Fruit fly (Drosophila melanogaster) whole organism: Measurements from ENCODE around the gene CG31948.

ENCODE experiments used
- CG8478 ChIP-seq: fragments of >200 bp; optimal IDR thresholded peaks from 2 replicates; lab custom pipeline; 2018; ENCODE audit warnings: inconsistent platforms
- Dll ChIP-seq: fragments of >200 bp; optimal IDR thresholded peaks from 2 replicates; lab custom pipeline; 2017
- EcR ChIP-seq, 2 experiments: fragments of >200 bp; optimal IDR thresholded peaks; 2 replicates each; lab custom pipeline; 2017; ENCODE audit warnings: missing biosample characterization in 2 of 2, missing genetic modification characterization in 2 of 2, missing genetic modification reagents in 2 of 2
- pan ChIP-seq: fragments of >200 bp; optimal IDR thresholded peaks from 2 replicates; lab custom pipeline; 2017
- usp ChIP-seq: fragments of >200 bp; optimal IDR thresholded peaks from 2 replicates; lab custom pipeline; 2017; ENCODE audit warnings: missing biosample characterization, missing genetic modification characterization, mixed read lengths

DNA sequence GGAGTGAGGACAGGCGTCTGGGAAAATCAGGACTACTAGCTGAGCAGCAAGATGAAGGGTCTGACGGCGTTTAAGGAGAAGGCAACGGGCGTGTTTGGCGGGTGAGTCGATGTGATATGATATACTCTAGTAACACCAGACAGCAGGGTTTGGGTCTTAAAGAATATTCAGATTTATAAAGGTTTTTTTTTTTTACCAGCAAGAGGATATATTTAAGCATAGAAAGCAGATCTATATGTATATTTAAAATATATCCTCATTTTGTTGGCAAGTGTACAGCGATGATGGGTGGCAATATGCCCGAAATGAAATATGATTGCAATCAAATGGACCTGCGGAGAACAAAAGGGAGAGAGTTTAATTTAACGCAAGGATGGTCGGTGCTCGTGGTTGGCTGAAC lies 14.3 kb downstream of the CG31948 start:
- TF ChIP-seq pan (lab: Kevin White, UChicago) (no peak), CG8478 (lab: Kevin White, UChicago) (no peak), Dll (lab: Kevin White, UChicago) (no peak), usp (GFP tag; lab: Kevin White, UChicago) (no peak), EcR (GFP tag; optimal IDR thresholded peaks at IDR 0.05; lab: Kevin White, UChicago) (no peak)
